Fruit fly (Drosophila melanogaster): ENCODE measurements around the gene CG6118.

Gene CG6118

DNA sequence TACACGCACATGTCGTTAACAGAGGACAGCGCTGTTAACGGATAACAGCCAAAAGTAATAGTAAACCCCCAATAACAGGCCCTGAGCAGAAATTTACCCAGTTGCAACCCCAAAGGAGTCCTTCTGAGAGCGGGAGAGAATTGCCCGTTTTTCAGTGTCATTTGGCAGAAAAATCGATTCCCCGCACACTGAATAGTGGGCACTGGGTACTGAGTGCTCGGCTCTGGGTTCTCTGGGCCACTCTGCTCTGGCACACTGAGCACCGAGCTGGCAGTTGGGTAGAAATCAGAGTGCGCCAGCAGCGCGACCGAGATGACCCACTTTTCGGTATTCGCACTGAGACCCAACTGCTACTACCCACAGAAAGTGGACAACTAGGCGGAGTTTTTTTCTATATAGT, 60.1 kb downstream of the CG6118 start, which contains the start of gene Rbp:
Gene Rbp (plus strand): TSS at position 239 of the 400 bp plus-strand sequence.
- TF ChIP-seq CG15710 (tag; optimal IDR thresholded peaks at IDR 0.05) (no peak), CG13204 (GFP tag; optimal IDR thresholded peaks at IDR 0.05) (no peak), Ets98B (GFP tag; IDR thresholded peaks at IDR 0.05) (no peak), rn (GFP tag; IDR thresholded peaks at IDR 0.05) (no peak)

DNA sequence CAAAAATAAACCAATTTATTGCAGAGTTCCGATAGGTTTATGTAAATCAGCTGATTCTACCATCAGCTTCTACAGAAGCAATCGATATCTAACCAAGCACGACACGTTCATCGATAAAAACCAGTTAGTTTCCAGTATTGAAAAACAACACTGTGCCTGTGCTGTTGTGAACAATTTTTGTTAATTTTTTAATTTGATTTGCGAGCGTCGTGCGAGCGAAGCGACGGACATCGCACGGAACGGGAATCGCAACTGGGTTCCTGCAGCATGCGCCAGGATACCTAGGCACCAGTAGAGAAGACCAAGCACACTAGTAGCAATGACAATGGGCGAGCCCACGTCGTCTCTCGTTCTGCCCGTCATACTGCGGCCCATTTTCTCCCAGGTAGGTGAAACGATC, 62.7 kb downstream of the CG6118 start, which contains the start of the genes Ccm3 and CG6136:
Gene Ccm3 (plus strand): TSS at position 125 of the 400 bp plus-strand sequence.
Gene CG6136 (minus strand): TSS at position 380 of the 400 bp plus-strand sequence.
- TF ChIP-seq CG8301 (tag; optimal IDR thresholded peaks at IDR 0.05), result no peak
- TF ChIP-seq CG4496 (GFP tag; IDR thresholded peaks at IDR 0.05), result peak; percentile 45; the same call in 1 of the 3 replicates
- 0 out of 2 replicates have a peak, but pooled peaks have one; percentile 10 for TF ChIP-seq Ets98B (GFP tag; IDR thresholded peaks at IDR 0.05)
- TF ChIP-seq CG15710 (tag; optimal IDR thresholded peaks at IDR 0.05), result peak; percentile 13
- TF ChIP-seq rn (GFP tag; IDR thresholded peaks at IDR 0.05), result no peak
- TF ChIP-seq CG13204 (GFP tag; optimal IDR thresholded peaks at IDR 0.05), result no peak
- peak; percentile 10 for TF ChIP-seq Snoo (tag; optimal IDR thresholded peaks at IDR 0.05)
- no peak for TF ChIP-seq Pif1A (GFP tag; optimal IDR thresholded peaks at IDR 0.05)
- TF ChIP-seq CG32121 (GFP tag; IDR thresholded peaks at IDR 0.05), result 0 out of 2 replicates have a peak, but pooled peaks have one; percentile 25
- no peak for TF ChIP-seq CG34367 (tag; optimal IDR thresholded peaks at IDR 0.05)
- TF ChIP-seq Pif1B (GFP tag; optimal IDR thresholded peaks at IDR 0.05), result no peak
- TF ChIP-seq D1 (tag; optimal IDR thresholded peaks at IDR 0.05), result no peak
- no peak for TF ChIP-seq CG8159 (tag; optimal IDR thresholded peaks at IDR 0.05)
- TF ChIP-seq CG10348 (GFP tag; IDR thresholded peaks at IDR 0.05), result no peak
- no peak for TF ChIP-seq CG12605 (GFP tag; IDR thresholded peaks at IDR 0.05)

Data from whole organism, pupa.